Worm (Caenorhabditis elegans) whole organism, L4 larva: Measurements from ENCODE around the gene sdz-18.

Experiments
- R02D3.7 ChIP-seq: fragments of 150-350 bp; sonication (generic microtip); optimal IDR thresholded peaks from 3 replicates; lab custom pipeline; 2014; ENCODE audit warnings: missing biosample characterization, missing genetic modification characterization
- aha-1 ChIP-seq: fragments of 150-350 bp; peaks from one replicate; lab custom pipeline; 2014; ENCODE audit warnings: missing biosample characterization, missing genetic modification characterization
- ama-1 ChIP-seq: fragments of 150-350 bp; optimal IDR thresholded peaks from 2 replicates; lab custom pipeline; 2014; ENCODE audit warnings: inconsistent platforms, mixed read lengths
- daf-8 ChIP-seq: fragments of 200-800 bp; sonication (Bioruptor generic); IDR thresholded peaks from 2 replicates; pipeline ENCODE4 v1.3.6; 2022; ENCODE audit warnings: missing genetic modification characterization, missing compliant biosample characterization
- pqm-1 ChIP-seq: sonication (generic microtip); optimal IDR thresholded peaks from 2 replicates; lab custom pipeline; 2017; ENCODE audit warnings: missing biosample characterization, missing genetic modification characterization

ce11 chrII:1666025-1666424, 40.3 kb downstream of the sdz-18 start, which contains the start of gene srlf-29:
- TF ChIP-seq R02D3.7 (tag; lab: Kevin White, UChicago) (no peak), daf-8 (GFP tag; lab: Robert Waterston, UW) (no peak), pqm-1 (no peak), aha-1 (tag; lab: Kevin White, UChicago) (no peak), ama-1 (lab: Kevin White, UChicago) (no peak)
